Worm (Caenorhabditis elegans): ENCODE data around the gene srg-24.

- no peak for TF ChIP-seq nhr-76 (tag; optimal IDR thresholded peaks at IDR 0.05)
- no peak for TF ChIP-seq elt-3 (tag; optimal IDR thresholded peaks at IDR 0.05)
- no peak for TF ChIP-seq ZK546.5 (tag; optimal IDR thresholded peaks at IDR 0.05)
These were observed 5.3 kb upstream of the srg-24 start, which contains the start of gene clec-122 for ce11 chrII:3105765-3106164.
